Fruit fly (Drosophila melanogaster) whole organism, prepupa: Measurements from ENCODE around the gene CG43391.

Source experiments
- CG6163 ChIP-seq: fragments of 200-800 bp; sonication (Bioruptor generic); IDR thresholded peaks from 3 replicates; pipeline ENCODE4 v1.3.6; 2022; ENCODE audit warnings: missing biosample characterization, missing genetic modification characterization
- Hr4 ChIP-seq: fragments of 200-800 bp; sonication (Bioruptor generic); optimal IDR thresholded peaks from 3 replicates; lab custom pipeline; 2016; ENCODE audit warnings: missing biosample characterization, missing genetic modification characterization
- Sox102F ChIP-seq: fragments of 200-800 bp; sonication (Bioruptor generic); optimal IDR thresholded peaks from 2 replicates; lab custom pipeline; 2016; ENCODE audit warnings: missing biosample characterization, mild to moderate bottlenecking, missing genetic modification characterization

DNA sequence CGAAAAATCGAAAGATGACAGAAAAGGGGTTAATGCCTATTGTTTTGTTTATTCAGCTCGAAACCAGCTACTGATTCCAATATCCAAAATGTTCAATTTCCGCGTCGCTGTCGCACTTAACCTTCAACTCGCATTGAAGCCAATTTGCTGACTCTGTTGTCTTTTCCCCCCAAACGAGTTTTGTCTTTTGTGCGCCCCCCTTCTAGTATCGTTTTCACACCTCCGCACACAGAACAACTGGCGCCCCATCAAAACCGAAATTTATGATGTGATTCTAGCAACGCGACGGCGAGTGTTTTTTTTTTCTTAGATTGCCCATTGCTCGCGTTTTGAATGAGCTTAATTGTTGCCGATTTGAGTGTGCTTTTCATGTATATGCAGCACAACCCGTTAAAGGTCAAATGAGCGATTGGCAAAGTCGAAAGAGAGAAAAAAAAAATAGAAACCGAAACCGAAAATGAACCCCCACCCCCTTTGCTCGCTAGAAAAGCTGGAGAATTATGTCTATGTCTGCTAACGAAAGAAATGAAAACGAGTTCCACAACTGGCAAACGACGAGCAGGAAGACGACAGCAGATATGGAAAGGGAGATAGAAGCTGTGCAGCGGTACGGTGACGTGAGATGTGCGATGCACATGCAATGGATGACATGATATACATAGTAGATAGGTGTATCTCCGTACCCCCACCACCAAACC is 30.3 kb downstream of the CG43391 start:
- no peak for TF ChIP-seq Sox102F (GFP tag; lab: Kevin White, UChicago)
- 0 out of 3 replicates have a peak, but pooled peaks have one; percentile 24 for TF ChIP-seq CG6163 (GFP tag; lab: Robert Waterston, UW)
- no peak for TF ChIP-seq Hr4
